Fruit fly (Drosophila melanogaster): ENCODE results near the gene Ubc2.

Ubc2 gene

dm6 chr2L:10769708-10770107, 1.9 kb upstream of the Ubc2 start, which contains the start of gene CG6724 (continued):
- no peak for TF ChIP-seq sima (GFP tag; optimal IDR thresholded peaks at IDR 0.05)
- no peak for TF ChIP-seq dpn (GFP tag; optimal IDR thresholded peaks at IDR 0.05)
- TF ChIP-seq stwl (tag; optimal IDR thresholded peaks at IDR 0.05) = peak; percentile 87
- TF ChIP-seq CG8924 (tag; optimal IDR thresholded peaks at IDR 0.05) = no peak
- TF ChIP-seq Nf-YB (GFP tag; optimal IDR thresholded peaks at IDR 0.05) = no peak
- TF ChIP-seq Trl (optimal IDR thresholded peaks at IDR 0.05) = no peak
- TF ChIP-seq Trl (GFP tag; optimal IDR thresholded peaks at IDR 0.05) = no peak
- TF ChIP-seq CG2875 (GFP tag; optimal IDR thresholded peaks at IDR 0.05) = no peak
- no peak for TF ChIP-seq pnt (GFP tag; optimal IDR thresholded peaks at IDR 0.05)
- no peak for TF ChIP-seq tx (GFP tag; optimal IDR thresholded peaks at IDR 0.05)
- TF ChIP-seq salm (tag; optimal IDR thresholded peaks at IDR 0.05) = no peak
- TF ChIP-seq Gug (GFP tag; IDR thresholded peaks at IDR 0.05) = no peak
- no peak for TF ChIP-seq cas (GFP tag; IDR thresholded peaks at IDR 0.05)
- TF ChIP-seq psq (GFP tag; optimal IDR thresholded peaks at IDR 0.05) = no peak
- no peak for TF ChIP-seq CG16815 (GFP tag; optimal IDR thresholded peaks at IDR 0.05)
- TF ChIP-seq E2f1 (GFP tag; IDR thresholded peaks at IDR 0.05) = no peak
- TF ChIP-seq tap (tag; optimal IDR thresholded peaks at IDR 0.05) = no peak
- peak; percentile 68 for TF ChIP-seq Scr (GFP tag; IDR thresholded peaks at IDR 0.05; ENCODE audit: partially characterized antibody)
- TF ChIP-seq yki (optimal IDR thresholded peaks at IDR 0.05) = no peak
- no peak for TF ChIP-seq CG1233 (GFP tag; optimal IDR thresholded peaks at IDR 0.05)
- TF ChIP-seq BtbVII (GFP tag; optimal IDR thresholded peaks at IDR 0.05) = no peak
- no peak for TF ChIP-seq Poxn (GFP tag; IDR thresholded peaks at IDR 0.05)
- peak; percentile 61 for TF ChIP-seq unc-4 (GFP tag; IDR thresholded peaks at IDR 0.05; ENCODE audit: partially characterized antibody)
- TF ChIP-seq lilli (GFP tag; optimal IDR thresholded peaks at IDR 0.05) = no peak
- no peak for TF ChIP-seq CG15073 (GFP tag; optimal IDR thresholded peaks at IDR 0.05)
- no peak for TF ChIP-seq lola (GFP tag; optimal IDR thresholded peaks at IDR 0.05)
- TF ChIP-seq amos (GFP tag; IDR thresholded peaks at IDR 0.05; ENCODE audit: partially characterized antibody) = peak; percentile 71
- TF ChIP-seq dm (GFP tag; optimal IDR thresholded peaks at IDR 0.05) = peak; percentile 90
- no peak for TF ChIP-seq her (GFP tag; optimal IDR thresholded peaks at IDR 0.05)
- TF ChIP-seq CG18764 (GFP tag; optimal IDR thresholded peaks at IDR 0.05) = no peak
- no peak for TF ChIP-seq CG1529 (GFP tag; optimal IDR thresholded peaks at IDR 0.05)
- no peak for TF ChIP-seq gem (tag; optimal IDR thresholded peaks at IDR 0.05)
- TF ChIP-seq fd64A (GFP tag; optimal IDR thresholded peaks at IDR 0.05) = no peak
- no peak for TF ChIP-seq Deaf1 (tag; optimal IDR thresholded peaks at IDR 0.05)
- no peak for TF ChIP-seq CG4424 (GFP tag; optimal IDR thresholded peaks at IDR 0.05)
- no peak for TF ChIP-seq CG14667 (GFP tag; IDR thresholded peaks at IDR 0.05)
- no peak for TF ChIP-seq Ravus (GFP tag; IDR thresholded peaks at IDR 0.05)
- TF ChIP-seq gsb (GFP tag; IDR thresholded peaks at IDR 0.05) = no peak
- no peak for TF ChIP-seq croc (GFP tag; conservative IDR thresholded peaks at IDR 0.05)
- TF ChIP-seq NfI (GFP tag; optimal IDR thresholded peaks at IDR 0.05) = no peak
- no peak for TF ChIP-seq Rfx (GFP tag; IDR thresholded peaks at IDR 0.05)
- TF ChIP-seq vnd (GFP tag; IDR thresholded peaks at IDR 0.05; ENCODE audit: partially characterized antibody) = peak; percentile 46; the same call in 2 of the 3 replicates
- TF ChIP-seq scrt (GFP tag; optimal IDR thresholded peaks at IDR 0.05) = peak; percentile 56
- TF ChIP-seq HLH3B (GFP tag; IDR thresholded peaks at IDR 0.05) = no peak
- no peak for TF ChIP-seq CG11085 (GFP tag; IDR thresholded peaks at IDR 0.05)
- peak; percentile 40; the same call in 1 of the 3 replicates for TF ChIP-seq CG34224 (GFP tag; IDR thresholded peaks at IDR 0.05; ENCODE audit: partially characterized antibody)
- no peak for TF ChIP-seq Eip74EF (GFP tag; optimal IDR thresholded peaks at IDR 0.05)
- TF ChIP-seq Abd-B (GFP tag; optimal IDR thresholded peaks at IDR 0.05) = no peak
- no peak for TF ChIP-seq CG11247 (GFP tag; IDR thresholded peaks at IDR 0.05)
- TF ChIP-seq Ets65A (GFP tag) = no peak
- TF ChIP-seq ken (GFP tag; IDR thresholded peaks at IDR 0.05) = no peak
- no peak for TF ChIP-seq CG1647 (GFP tag; optimal IDR thresholded peaks at IDR 0.05)

Measured in whole organism, embryonic.